Fruit fly (Drosophila melanogaster): ENCODE results near the gene CG5346.

- no peak for TF ChIP-seq ttk (optimal IDR thresholded peaks at IDR 0.05)
- TF ChIP-seq insv (optimal IDR thresholded peaks at IDR 0.05) = no peak
- TF ChIP-seq Sin3A (optimal IDR thresholded peaks at IDR 0.05) = no peak
Observed at dm6 chr3R:22492767-22493166, 35.7 kb downstream of the CG5346 start, which contains the start of gene tHMG2.
